Fruit fly (Drosophila melanogaster) Kc167 (cell line): ENCODE data around the gene RtcB.

Experiments
- Myc ChIP-seq: fragments of >200 bp; optimal IDR thresholded peaks from 2 replicates; lab custom pipeline; 2017; ENCODE audit warnings: missing external identifiers
- psq ChIP-seq: fragments of >200 bp; optimal IDR thresholded peaks from 2 replicates; lab custom pipeline; 2017; ENCODE audit warnings: missing external identifiers

DNA sequence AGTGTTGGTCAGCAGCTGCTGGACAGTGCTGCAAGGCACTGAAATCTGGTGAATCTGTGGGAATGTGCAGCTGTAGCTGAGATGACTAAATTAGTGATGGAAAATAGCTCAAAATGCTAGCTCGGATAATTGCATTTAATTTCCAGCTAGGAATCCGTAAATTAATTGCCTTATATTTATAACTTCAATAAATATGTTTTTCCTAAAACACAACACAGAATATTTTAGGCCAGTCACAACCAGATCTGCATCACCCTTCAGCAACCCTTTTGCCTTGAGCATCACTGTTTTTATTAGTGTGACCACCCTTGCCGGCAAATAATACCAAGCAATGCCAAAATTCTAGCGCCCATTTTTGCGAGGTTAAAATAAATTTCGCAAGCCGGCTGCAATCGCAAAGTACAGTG is 14.3 kb downstream of the RtcB start, which contains the start of gene Hs2st:
- TF ChIP-seq Myc (lab: Kevin White, UChicago) (no peak), psq (lab: Kevin White, UChicago) (no peak)
